Fruit fly (Drosophila melanogaster): ENCODE results near the gene CG33509.

CG33509 gene

dm6 chr2L:21040719-21041118 is 45.6 kb downstream of the CG33509 start:
- TF ChIP-seq sug (tag; optimal IDR thresholded peaks at IDR 0.05) (no peak), ken (GFP tag; IDR thresholded peaks at IDR 0.05) (no peak), kni (GFP tag; optimal IDR thresholded peaks at IDR 0.05) (peak; percentile 73), dati (GFP tag; IDR thresholded peaks at IDR 0.05) (no peak), Aef1 (GFP tag; IDR thresholded peaks at IDR 0.05) (no peak), gcm2 (GFP tag; optimal IDR thresholded peaks at IDR 0.05) (no peak), Eip74EF (GFP tag; optimal IDR thresholded peaks at IDR 0.05) (no peak), Ravus (GFP tag; IDR thresholded peaks at IDR 0.05) (no peak), Mad (GFP tag; optimal IDR thresholded peaks at IDR 0.05) (no peak), CG12391 (tag; optimal IDR thresholded peaks at IDR 0.05) (no peak), CrebB (tag; optimal IDR thresholded peaks at IDR 0.05) (no peak), zen (tag; optimal IDR thresholded peaks at IDR 0.05) (peak; percentile 18), HLH4C (GFP tag; IDR thresholded peaks at IDR 0.05; ENCODE audit: partially characterized antibody) (no peak), Hr78 (GFP tag; optimal IDR thresholded peaks at IDR 0.05) (no peak), onecut (GFP tag; IDR thresholded peaks at IDR 0.05) (no peak), CG14710 (tag; optimal IDR thresholded peaks at IDR 0.05) (no peak), cad (GFP tag; optimal IDR thresholded peaks at IDR 0.05) (peak; percentile 84), vvl (GFP tag; IDR thresholded peaks at IDR 0.05) (0 out of 2 replicates have a peak, but pooled peaks have one; percentile 17), CG8281 (tag; optimal IDR thresholded peaks at IDR 0.05) (no peak), wdn (GFP tag; IDR thresholded peaks at IDR 0.05) (no peak), CG6813 (GFP tag; optimal IDR thresholded peaks at IDR 0.05) (no peak), Lim3 (GFP tag; IDR thresholded peaks at IDR 0.05) (no peak), ro (GFP tag; IDR thresholded peaks at IDR 0.05) (no peak), tll (GFP tag; optimal IDR thresholded peaks at IDR 0.05) (peak in 1 of 2 experiments; percentile 96), mirr (GFP tag; optimal IDR thresholded peaks at IDR 0.05) (no peak), ham (GFP tag; IDR thresholded peaks at IDR 0.05) (no peak), Trl (optimal IDR thresholded peaks at IDR 0.05) (no peak), Trl (GFP tag; optimal IDR thresholded peaks at IDR 0.05) (no peak), Dref (GFP tag; IDR thresholded peaks at IDR 0.05) (no peak), lilli (GFP tag; optimal IDR thresholded peaks at IDR 0.05) (no peak), CG13624 (GFP tag; optimal IDR thresholded peaks at IDR 0.05) (no peak), CG13123 (GFP tag; optimal IDR thresholded peaks at IDR 0.05) (no peak)

dm6 chr2L:21039569-21040159 is 46.6 kb downstream of the CG33509 start:
- no peak for TF ChIP-seq Elba2 (GFP tag; optimal IDR thresholded peaks at IDR 0.05)
- TF ChIP-seq CG32772 (GFP tag; IDR thresholded peaks at IDR 0.05), result peak; percentile 45; the same call in 1 of the 2 replicates
- TF ChIP-seq kni (GFP tag; optimal IDR thresholded peaks at IDR 0.05), result peak; percentile 33
- TF ChIP-seq CG12071 (GFP tag; optimal IDR thresholded peaks at IDR 0.05), result no peak
- peak; percentile 8 for TF ChIP-seq CG33557 (GFP tag; optimal IDR thresholded peaks at IDR 0.05)
- TF ChIP-seq MTF-1 (GFP tag; optimal IDR thresholded peaks at IDR 0.05; ENCODE audit: borderline replicate concordance), result no peak
- peak; percentile 15 for TF ChIP-seq cg (GFP tag; optimal IDR thresholded peaks at IDR 0.05)
- no peak for TF ChIP-seq Nf-YA (GFP tag; IDR thresholded peaks at IDR 0.05)
- no peak for TF ChIP-seq sob (GFP tag; IDR thresholded peaks at IDR 0.05)
- TF ChIP-seq ac (GFP tag; optimal IDR thresholded peaks at IDR 0.05), result peak; percentile 33
- TF ChIP-seq wor (GFP tag; IDR thresholded peaks at IDR 0.05), result no peak
- TF ChIP-seq grn (GFP tag; optimal IDR thresholded peaks at IDR 0.05), result peak; percentile 28
- peak; percentile 44 for TF ChIP-seq zen (tag; optimal IDR thresholded peaks at IDR 0.05)
- no peak for TF ChIP-seq CG12299 (tag; optimal IDR thresholded peaks at IDR 0.05)
- peak; percentile 15 for TF ChIP-seq twi (tag; optimal IDR thresholded peaks at IDR 0.05)
- TF ChIP-seq gem (tag; optimal IDR thresholded peaks at IDR 0.05), result no peak
- TF ChIP-seq da (GFP tag; optimal IDR thresholded peaks at IDR 0.05), result no peak
- TF ChIP-seq CG1233 (GFP tag; optimal IDR thresholded peaks at IDR 0.05), result peak; percentile 13
- TF ChIP-seq psq (GFP tag; optimal IDR thresholded peaks at IDR 0.05), result peak; percentile 2
- TF ChIP-seq CG9727 (GFP tag; optimal IDR thresholded peaks at IDR 0.05), result peak; percentile 4
- TF ChIP-seq tll (GFP tag; optimal IDR thresholded peaks at IDR 0.05), result peak in 1 of 2 experiments; percentile 76
- TF ChIP-seq Hr78 (GFP tag; optimal IDR thresholded peaks at IDR 0.05), result peak in 1 of 2 experiments; percentile 93
- peak; percentile 83 for TF ChIP-seq crol (GFP tag; IDR thresholded peaks at IDR 0.05)
